Fruit fly (Drosophila melanogaster) whole organism, wandering third instar larva: ENCODE data around the gene CG13931.

Experiments
- Hr78 ChIP-seq: fragments of >200 bp; optimal IDR thresholded peaks from 2 replicates; lab custom pipeline; 2017; ENCODE audit warnings: missing biosample characterization, missing genetic modification characterization
- Hr83 ChIP-seq: fragments of 200-300 bp; sonication (Bioruptor generic); optimal IDR thresholded peaks from 2 replicates; lab custom pipeline; 2016; ENCODE audit warnings: missing biosample characterization, mild to moderate bottlenecking, missing genetic modification characterization, moderate library complexity; ENCODE audit not compliant: poor library complexity, severe bottlenecking
- Myc ChIP-seq: fragments of >200 bp; optimal IDR thresholded peaks from 2 replicates; lab custom pipeline; 2017
- br ChIP-seq: fragments of 200-800 bp; sonication (Bioruptor generic); optimal IDR thresholded peaks from 2 replicates; lab custom pipeline; 2016; ENCODE audit warnings: missing biosample characterization, missing genetic modification characterization
- dl ChIP-seq, 2 experiments: fragments of 175-275, 200-275 bp in 1 of 2; fragments of 200-275 bp in 1 of 2; sonication (Bioruptor generic); optimal IDR thresholded peaks; lab custom pipeline; 2018; ENCODE audit warnings: mild to moderate bottlenecking in 2 of 2, missing biosample characterization in 2 of 2, missing genetic modification characterization in 2 of 2, moderate library complexity in 2 of 2; ENCODE audit not compliant: partially characterized antibody in 2 of 2, insufficient read depth in 1 of 2
- dmrt93B ChIP-seq: fragments of 200-800 bp; sonication (Bioruptor generic); optimal IDR thresholded peaks from 2 replicates; lab custom pipeline; 2018; ENCODE audit warnings: missing biosample characterization, mild to moderate bottlenecking, missing genetic modification characterization
- dsf ChIP-seq: sonication (Bioruptor generic); optimal IDR thresholded peaks from 2 replicates; lab custom pipeline; 2016; ENCODE audit warnings: missing biosample characterization, missing genetic modification characterization, borderline replicate concordance
- h ChIP-seq: fragments of 200-800 bp; sonication (Bioruptor generic); optimal IDR thresholded peaks from 3 replicates; lab custom pipeline; 2016; ENCODE audit warnings: missing biosample characterization, mild to moderate bottlenecking, missing genetic modification characterization
- pan ChIP-seq: fragments of >200 bp; optimal IDR thresholded peaks from 2 replicates; lab custom pipeline; 2017
- sv ChIP-seq: fragments of 200-800 bp; sonication (Bioruptor generic); optimal IDR thresholded peaks from 3 replicates; lab custom pipeline; 2016; ENCODE audit warnings: missing biosample characterization, missing genetic modification characterization

DNA sequence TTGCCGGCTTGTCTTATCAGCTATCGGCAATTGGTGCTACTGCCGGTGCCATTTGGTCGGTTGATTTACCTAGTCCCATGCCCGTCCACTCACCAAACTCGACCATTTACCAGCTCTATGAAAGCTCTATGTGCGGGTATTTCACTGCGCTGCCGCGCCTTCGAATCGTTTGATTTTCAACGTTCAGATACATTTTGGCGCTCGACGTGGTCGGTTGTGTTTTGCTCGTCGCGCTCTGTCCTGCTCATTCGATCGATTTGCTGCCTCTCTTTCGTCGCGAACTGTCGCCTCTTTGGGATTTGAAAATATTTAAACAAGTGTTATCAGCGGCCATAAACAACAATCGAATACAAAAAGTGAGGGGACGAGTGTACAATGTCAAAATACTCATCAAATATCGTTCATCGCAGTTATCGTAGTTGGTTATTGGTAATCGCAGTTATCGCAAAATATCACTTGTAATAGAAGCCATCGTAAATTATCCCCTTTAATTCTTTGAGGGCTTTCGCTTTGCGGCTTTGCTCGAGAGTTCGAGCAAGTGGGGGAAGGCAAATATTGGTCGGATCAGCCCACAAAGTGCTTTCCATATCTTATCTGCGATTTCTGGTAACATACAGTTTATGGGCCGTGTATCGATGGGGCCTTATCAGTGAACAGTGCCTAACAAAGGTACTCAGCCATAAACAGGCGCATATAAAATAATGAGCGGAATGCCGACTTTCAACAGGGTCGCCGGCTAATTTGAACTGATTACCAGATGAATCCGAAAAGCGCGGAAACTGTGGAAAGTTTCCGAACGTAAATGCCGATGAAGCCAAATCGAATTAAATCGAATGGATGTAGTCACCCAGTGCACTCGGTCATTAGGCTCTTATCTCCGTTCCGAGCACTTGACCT lies 39.7 kb upstream of the CG13931 start:
- TF ChIP-seq Hr78 (GFP tag; lab: Kevin White, UChicago) (no peak), sv (GFP tag; lab: Kevin White, UChicago) (no peak), Hr83 (GFP tag; lab: Kevin White, UChicago) (no peak), br (no peak), pan (lab: Kevin White, UChicago) (no peak), Myc (lab: Kevin White, UChicago) (no peak), dmrt93B (GFP tag; lab: Kevin White, UChicago) (no peak), dl (GFP tag; optimal IDR thresholded peaks at IDR 0.05; lab: Kevin White, UChicago; ENCODE audit: insufficient read depth in 1 of 2, partially characterized antibody in 2 of 2) (no peak), h (GFP tag; lab: Kevin White, UChicago) (no peak), dsf (GFP tag; lab: Kevin White, UChicago) (no peak)
